Worm (Caenorhabditis elegans) whole organism, L4 larva: ENCODE data around the gene srg-21.

Experiments used
- D1046.2 ChIP-seq: fragments of 200-800 bp; sonication (Bioruptor generic); IDR thresholded peaks from 2 replicates; pipeline ENCODE4 v1.3.6; 2022; ENCODE audit warnings: missing genetic modification characterization, missing compliant biosample characterization
- F10B5.3 ChIP-seq: sonication (generic microtip); optimal IDR thresholded peaks from 2 replicates; lab custom pipeline; 2016; ENCODE audit warnings: mild to moderate bottlenecking, missing genetic modification characterization, missing compliant biosample characterization
- F37D6.2 ChIP-seq: sonication (generic microtip); optimal IDR thresholded peaks from 2 replicates; lab custom pipeline; 2016; ENCODE audit warnings: mild to moderate bottlenecking, missing genetic modification characterization, missing compliant biosample characterization
- F44E2.7 ChIP-seq: fragments of 200-800 bp; sonication (Bioruptor generic); IDR thresholded peaks from 2 replicates; pipeline ENCODE4 v2.1.2; 2022; ENCODE audit warnings: missing genetic modification characterization, missing compliant biosample characterization
- F49E8.2 ChIP-seq: sonication (generic microtip); optimal IDR thresholded peaks from 2 replicates; lab custom pipeline; 2016; ENCODE audit warnings: missing compliant biosample characterization, mild to moderate bottlenecking, missing genetic modification characterization, borderline replicate concordance
- Y105C5A.15 ChIP-seq: fragments of 200-800 bp; sonication (Bioruptor generic); IDR thresholded peaks from 2 replicates; pipeline ENCODE4 v1.3.6; 2022; ENCODE audit warnings: missing genetic modification characterization, missing compliant biosample characterization
- Y48G9A.11 ChIP-seq: fragments of 200-800 bp; sonication (Bioruptor generic); IDR thresholded peaks from 2 replicates; pipeline ENCODE4 v1.3.6; 2022; ENCODE audit warnings: missing genetic modification reagents, missing genetic modification characterization, missing compliant biosample characterization
- ZK546.5 ChIP-seq, 2 experiments: sonication (generic microtip); optimal IDR thresholded peaks; 2 replicates each; lab custom pipeline; 2017; ENCODE audit warnings: missing biosample characterization in 2 of 2, missing genetic modification characterization in 2 of 2
- aly-2 ChIP-seq: sonication (generic microtip); optimal IDR thresholded peaks from 2 replicates; lab custom pipeline; 2018; ENCODE audit warnings: missing biosample characterization, missing genetic modification characterization
- attf-4 ChIP-seq: sonication (generic microtip); optimal IDR thresholded peaks from 3 replicates; lab custom pipeline; 2017; ENCODE audit warnings: missing biosample characterization, missing genetic modification characterization
- ceh-62 ChIP-seq: sonication (generic microtip); optimal IDR thresholded peaks from 2 replicates; lab custom pipeline; 2017; ENCODE audit warnings: missing biosample characterization, missing genetic modification characterization
- ces-1 ChIP-seq: fragments of 150-350 bp; sonication (generic microtip); optimal IDR thresholded peaks from 4 replicates; lab custom pipeline; 2014; ENCODE audit warnings: missing biosample characterization, missing genetic modification reagents, missing genetic modification characterization
- cey-2 ChIP-seq: sonication (generic microtip); optimal IDR thresholded peaks from 3 replicates; lab custom pipeline; 2017; ENCODE audit warnings: missing genetic modification characterization, mild to moderate bottlenecking, missing compliant biosample characterization, antibody characterized with exemption, borderline replicate concordance; ENCODE audit not compliant: insufficient read depth
- ctbp-1 ChIP-seq: fragments of 200-800 bp; sonication (Bioruptor generic); IDR thresholded peaks from 2 replicates; pipeline ENCODE4 v1.3.6; 2022; ENCODE audit warnings: missing genetic modification reagents, missing genetic modification characterization, missing compliant biosample characterization
- daf-12 ChIP-seq: fragments of 150-350 bp; optimal IDR thresholded peaks from 2 replicates; lab custom pipeline; 2014; ENCODE audit warnings: missing biosample characterization, missing genetic modification reagents, missing genetic modification characterization
- daf-19 ChIP-seq: fragments of 200-800 bp; sonication (Bioruptor generic); conservative IDR thresholded peaks from 2 replicates; pipeline ENCODE4 v1.3.6; 2022; ENCODE audit warnings: missing genetic modification characterization, missing compliant biosample characterization
- dmd-8 ChIP-seq: fragments of 200-800 bp; sonication (Bioruptor generic); IDR thresholded peaks from 2 replicates; pipeline ENCODE4 v1.3.6; 2022; ENCODE audit warnings: missing genetic modification characterization, missing compliant biosample characterization
- dmd-9 ChIP-seq: fragments of 200-800 bp; sonication (Bioruptor generic); IDR thresholded peaks from 2 replicates; pipeline ENCODE4 v1.3.6; 2022; ENCODE audit warnings: missing genetic modification reagents, missing genetic modification characterization, missing compliant biosample characterization
- dpl-1 ChIP-seq: fragments of 150-350 bp; optimal IDR thresholded peaks from 2 replicates; lab custom pipeline; 2014; ENCODE audit warnings: missing biosample characterization, missing genetic modification reagents, missing genetic modification characterization
- dve-1 ChIP-seq: sonication (generic microtip); optimal IDR thresholded peaks from 2 replicates; lab custom pipeline; 2017; ENCODE audit warnings: antibody characterized with exemption, mild to moderate bottlenecking, missing genetic modification characterization, missing compliant biosample characterization; ENCODE audit not compliant: insufficient read depth
- egl-27 ChIP-seq: sonication (generic microtip); optimal IDR thresholded peaks from 3 replicates; lab custom pipeline; 2017; ENCODE audit warnings: missing biosample characterization, missing genetic modification reagents, missing genetic modification characterization
- fos-1 ChIP-seq: fragments of 150-350 bp; optimal IDR thresholded peaks from 2 replicates; lab custom pipeline; 2014; ENCODE audit warnings: missing biosample characterization, missing genetic modification characterization
- gei-8 ChIP-seq: fragments of 200-800 bp; sonication (Bioruptor generic); optimal IDR thresholded peaks from 2 replicates; lab custom pipeline; 2018; ENCODE audit warnings: mild to moderate bottlenecking, missing genetic modification characterization, missing compliant biosample characterization
- hlh-30 ChIP-seq: sonication (generic microtip); optimal IDR thresholded peaks from 2 replicates; lab custom pipeline; 2017; ENCODE audit warnings: antibody characterized with exemption, mild to moderate bottlenecking, missing genetic modification characterization, missing compliant biosample characterization; ENCODE audit not compliant: insufficient read depth
- hmg-1.1 ChIP-seq: fragments of 200-800 bp; sonication (Bioruptor generic); IDR thresholded peaks from 2 replicates; pipeline ENCODE4 v1.3.6; 2022; ENCODE audit warnings: missing genetic modification reagents, missing genetic modification characterization, missing compliant biosample characterization
- jun-1 ChIP-seq: fragments of 150-350 bp; optimal IDR thresholded peaks from 2 replicates; lab custom pipeline; 2014; ENCODE audit warnings: missing biosample characterization, missing genetic modification reagents, missing genetic modification characterization
- lin-1 ChIP-seq: fragments of 200-800 bp; sonication (Bioruptor generic); IDR thresholded peaks from 2 replicates; pipeline ENCODE4 v1.3.6; 2022; ENCODE audit warnings: missing genetic modification reagents, missing genetic modification characterization, missing compliant biosample characterization
- lin-13 ChIP-seq: fragments of 150-350 bp; optimal IDR thresholded peaks from 2 replicates; lab custom pipeline; 2014; ENCODE audit warnings: missing biosample characterization, missing genetic modification reagents, missing genetic modification characterization
- lin-38 ChIP-seq: fragments of 200-800 bp; sonication (Bioruptor generic); IDR thresholded peaks from 2 replicates; pipeline ENCODE4 v1.3.6; 2022; ENCODE audit warnings: missing genetic modification reagents, missing genetic modification characterization, missing compliant biosample characterization
- madf-5 ChIP-seq, 2 experiments: fragments of 200-800 bp; sonication (Bioruptor generic); IDR thresholded peaks; 2 replicates each; pipeline ENCODE4 v1.3.6; 2022; ENCODE audit warnings: missing compliant biosample characterization in 2 of 2, missing genetic modification characterization in 2 of 2
- mep-1 ChIP-seq: fragments of 150-350 bp; sonication (generic microtip); optimal IDR thresholded peaks from 3 replicates; lab custom pipeline; 2014; ENCODE audit warnings: missing biosample characterization, missing genetic modification characterization
- mxl-2 ChIP-seq: fragments of 200-800 bp; sonication (Bioruptor generic); conservative IDR thresholded peaks from 2 replicates; pipeline ENCODE4 v1.3.6; 2022; ENCODE audit warnings: missing genetic modification reagents, missing genetic modification characterization, missing compliant biosample characterization
- nhr-111 ChIP-seq: fragments of 200-800 bp; sonication (Bioruptor generic); optimal IDR thresholded peaks from 2 replicates; lab custom pipeline; 2018; ENCODE audit warnings: mild to moderate bottlenecking, missing genetic modification characterization, missing compliant biosample characterization
- nhr-237 ChIP-seq: sonication (generic microtip); optimal IDR thresholded peaks from 2 replicates; lab custom pipeline; 2017; ENCODE audit warnings: missing biosample characterization, missing genetic modification characterization
- nhr-28 ChIP-seq: fragments of 150-350 bp; optimal IDR thresholded peaks from 2 replicates; lab custom pipeline; 2014; ENCODE audit warnings: missing biosample characterization, missing genetic modification characterization
- nhr-41 ChIP-seq: fragments of 200-800 bp; sonication (Bioruptor generic); IDR thresholded peaks from 2 replicates; pipeline ENCODE4 v1.3.6; 2022; ENCODE audit warnings: missing genetic modification reagents, missing genetic modification characterization, missing compliant biosample characterization
- nhr-6 ChIP-seq: fragments of 150-350 bp; optimal IDR thresholded peaks from 2 replicates; lab custom pipeline; 2014; ENCODE audit warnings: missing biosample characterization, missing genetic modification characterization
- nhr-76 ChIP-seq: fragments of 150-350 bp; optimal IDR thresholded peaks from 2 replicates; lab custom pipeline; 2014; ENCODE audit warnings: missing biosample characterization, missing genetic modification characterization
- nhr-77 ChIP-seq: fragments of 150-350 bp; optimal IDR thresholded peaks from 2 replicates; lab custom pipeline; 2014; ENCODE audit warnings: missing biosample characterization, missing genetic modification characterization
- pqm-1 ChIP-seq: sonication (generic microtip); optimal IDR thresholded peaks from 2 replicates; lab custom pipeline; 2017; ENCODE audit warnings: missing biosample characterization, missing genetic modification characterization
- saeg-2 ChIP-seq: fragments of 200-800 bp; sonication (Bioruptor generic); IDR thresholded peaks from 2 replicates; pipeline ENCODE4 v1.3.6; 2022; ENCODE audit warnings: missing genetic modification reagents, missing genetic modification characterization, missing compliant biosample characterization
- set-16 ChIP-seq: fragments of 200-800 bp; sonication (Bioruptor generic); IDR thresholded peaks from 2 replicates; pipeline ENCODE4 v1.3.6; 2022; ENCODE audit warnings: missing genetic modification reagents, missing genetic modification characterization, missing compliant biosample characterization
- skn-1 ChIP-seq: fragments of 150-350 bp; optimal IDR thresholded peaks from 2 replicates; lab custom pipeline; 2014; ENCODE audit warnings: missing biosample characterization, missing genetic modification characterization
- snpc-1.2 ChIP-seq: fragments of 200-800 bp; sonication (Bioruptor generic); IDR thresholded peaks from 2 replicates; pipeline ENCODE4 v1.3.6; 2022; ENCODE audit warnings: missing genetic modification reagents, missing genetic modification characterization, missing compliant biosample characterization
- snpc-4 ChIP-seq: fragments of 150-350 bp; optimal IDR thresholded peaks from 2 replicates; lab custom pipeline; 2014; ENCODE audit warnings: missing biosample characterization, missing genetic modification characterization
- spr-1 ChIP-seq: sonication (generic microtip); optimal IDR thresholded peaks from 2 replicates; lab custom pipeline; 2016; ENCODE audit warnings: mild to moderate bottlenecking, missing genetic modification characterization, missing compliant biosample characterization
- tag-97 ChIP-seq: fragments of 200-800 bp; sonication (Bioruptor generic); IDR thresholded peaks from 2 replicates; pipeline ENCODE4 v1.3.6; 2022; ENCODE audit warnings: missing genetic modification characterization, missing compliant biosample characterization
- unc-39 ChIP-seq: sonication (generic microtip); optimal IDR thresholded peaks from 2 replicates; lab custom pipeline; 2017; ENCODE audit warnings: missing biosample characterization, missing genetic modification characterization
- zag-1 ChIP-seq: fragments of 150-350 bp; optimal IDR thresholded peaks from 2 replicates; lab custom pipeline; 2014; ENCODE audit warnings: missing biosample characterization, missing genetic modification characterization
- zfp-2 ChIP-seq: sonication (generic microtip); optimal IDR thresholded peaks from 2 replicates; lab custom pipeline; 2016; ENCODE audit warnings: mild to moderate bottlenecking, missing genetic modification characterization, missing compliant biosample characterization
- zfp-3 ChIP-seq: fragments of 200-800 bp; sonication (Bioruptor generic); conservative IDR thresholded peaks from 2 replicates; pipeline ENCODE4 v1.3.6; 2022; ENCODE audit warnings: missing genetic modification reagents, missing genetic modification characterization, missing compliant biosample characterization
- zip-11 ChIP-seq: fragments of 200-800 bp; sonication (Bioruptor generic); IDR thresholded peaks from 2 replicates; pipeline ENCODE4 v1.3.6; 2022; ENCODE audit warnings: missing genetic modification characterization, missing compliant biosample characterization
- ztf-11 ChIP-seq: fragments of 150-350 bp; optimal IDR thresholded peaks from 2 replicates; lab custom pipeline; 2014; ENCODE audit warnings: missing biosample characterization, missing genetic modification characterization

srg-21 gene

DNA sequence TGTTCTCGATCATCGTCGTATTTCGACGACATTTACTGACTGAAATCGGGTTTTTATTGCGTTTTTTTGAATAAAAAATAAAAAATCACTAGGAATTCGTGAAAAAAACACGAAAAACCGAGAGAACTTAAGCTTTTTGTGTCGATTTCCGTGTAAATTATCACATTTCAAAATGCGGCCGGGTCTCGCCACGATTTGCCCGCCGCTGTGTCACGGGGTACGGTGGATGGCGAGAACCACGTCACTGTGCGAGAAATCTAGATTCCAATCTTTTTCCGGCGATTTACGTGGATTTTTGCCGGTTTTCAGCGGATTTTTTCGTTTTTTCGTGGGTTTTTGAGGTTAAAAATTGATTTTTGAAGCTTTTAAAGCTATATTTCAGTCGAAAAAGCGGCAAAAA is 14.3 kb downstream of the srg-21 start, which contains the start of gene Y25C1A.8:
Gene Y25C1A.8 (minus strand): TSS at position 45 of the 400 bp plus-strand sequence.
- TF ChIP-seq unc-39 (no peak), nhr-41 (GFP tag; lab: Robert Waterston, UW) (no peak), lin-38 (GFP tag; lab: Robert Waterston, UW) (peak; percentile 89), Y48G9A.11 (GFP tag; lab: Robert Waterston, UW) (0 out of 2 replicates have a peak, but pooled peaks have one; percentile 31), dmd-9 (GFP tag; lab: Robert Waterston, UW) (peak; percentile 71), set-16 (GFP tag; lab: Robert Waterston, UW) (peak; percentile 55; the same call in 1 of the 2 replicates), ZK546.5 (tag; optimal IDR thresholded peaks at IDR 0.05; lab: Kevin White, UChicago) (no peak), Y105C5A.15 (GFP tag; lab: Robert Waterston, UW) (no peak), daf-19 (GFP tag; lab: Robert Waterston, UW) (no peak), jun-1 (tag; lab: Kevin White, UChicago) (peak; percentile 78), nhr-77 (tag; lab: Kevin White, UChicago) (peak; percentile 63), gei-8 (peak; percentile 38), lin-13 (GFP tag; lab: Kevin White, UChicago) (peak; percentile 87), nhr-237 (no peak), saeg-2 (0 out of 2 replicates have a peak, but pooled peaks have one; percentile 50), daf-12 (tag; lab: Kevin White, UChicago) (no peak), madf-5 (GFP tag; IDR thresholded peaks at IDR 0.05; lab: Robert Waterston, UW) (no peak), hmg-1.1 (GFP tag; lab: Robert Waterston, UW) (peak; percentile 95), dpl-1 (GFP tag; lab: Kevin White, UChicago) (peak; percentile 84), mxl-2 (0 out of 2 replicates have a peak, but pooled peaks have one; percentile 49), ztf-11 (no peak), aly-2 (no peak), attf-4 (tag; lab: Kevin White, UChicago) (no peak), spr-1 (peak; percentile 92), zag-1 (no peak), nhr-6 (peak; percentile 82), egl-27 (tag; lab: Kevin White, UChicago) (no peak), cey-2 (tag; lab: Kevin White, UChicago) (no peak), lin-1 (GFP tag; lab: Robert Waterston, UW) (peak; percentile 89), skn-1 (tag; lab: Kevin White, UChicago) (no peak), nhr-76 (tag; lab: Kevin White, UChicago) (no peak), dve-1 (tag; lab: Kevin White, UChicago) (peak; percentile 95), F49E8.2 (tag; lab: Kevin White, UChicago) (peak; percentile 67), zip-11 (no peak), fos-1 (no peak), ctbp-1 (GFP tag; lab: Robert Waterston, UW) (peak; percentile 85), snpc-4 (peak; percentile 48), zfp-3 (GFP tag; lab: Robert Waterston, UW) (peak; percentile 85), ces-1 (GFP tag; lab: Kevin White, UChicago) (peak; percentile 28), pqm-1 (tag; lab: Kevin White, UChicago) (peak; percentile 6), F37D6.2 (peak; percentile 78), ceh-62 (tag; lab: Kevin White, UChicago) (no peak), F44E2.7 (GFP tag; lab: Robert Waterston, UW) (peak; percentile 70; the same call in 1 of the 2 replicates), mep-1 (peak; percentile 95), tag-97 (no peak), dmd-8 (no peak), zfp-2 (peak; percentile 47), snpc-1.2 (GFP tag; lab: Robert Waterston, UW) (peak; percentile 66), nhr-28 (tag; lab: Kevin White, UChicago) (peak; percentile 64), hlh-30 (tag; lab: Kevin White, UChicago) (peak; percentile 92), D1046.2 (GFP tag; lab: Robert Waterston, UW) (no peak), F10B5.3 (peak; percentile 87), nhr-111 (GFP tag; lab: Kevin White, UChicago) (no peak)
